Worm (Caenorhabditis elegans): ENCODE data around the gene clec-78.
A peak's percentile ranks its signal among the peaks of the same experiment; 100 is the strongest.

The clec-78 gene

DNA sequence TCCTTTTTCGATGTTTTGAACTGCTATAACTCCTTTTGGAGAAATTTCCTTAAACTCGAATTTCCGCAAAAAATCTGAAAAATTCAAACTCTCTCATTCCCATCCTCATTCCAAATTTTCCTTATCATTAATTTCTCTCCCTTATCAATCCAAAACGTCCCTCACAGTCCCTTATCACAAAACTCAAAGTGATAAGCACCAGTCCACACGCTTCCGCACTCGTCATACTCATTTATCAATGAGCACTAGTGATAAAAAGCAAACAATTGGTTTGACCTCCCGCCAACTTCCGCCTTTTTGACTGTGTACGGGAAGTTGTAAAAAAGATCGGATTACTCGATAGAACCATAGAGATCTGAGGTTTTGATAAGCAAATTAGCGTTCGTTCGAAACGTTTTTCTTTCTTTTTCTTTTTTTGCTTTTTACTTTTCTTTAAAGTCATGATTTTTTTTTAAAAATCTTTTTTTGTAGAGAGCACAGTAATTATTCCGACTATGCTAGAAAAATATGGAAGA, at the start of gene clec-78:
clec-78 (plus strand) TSS at position 465 of the 515 bp plus-strand sequence.
- TF ChIP-seq B0310.2 (tag; optimal IDR thresholded peaks at IDR 0.05) (peak; percentile 35), flt-1 (GFP tag; IDR thresholded peaks at IDR 0.05) (no peak)

DNA sequence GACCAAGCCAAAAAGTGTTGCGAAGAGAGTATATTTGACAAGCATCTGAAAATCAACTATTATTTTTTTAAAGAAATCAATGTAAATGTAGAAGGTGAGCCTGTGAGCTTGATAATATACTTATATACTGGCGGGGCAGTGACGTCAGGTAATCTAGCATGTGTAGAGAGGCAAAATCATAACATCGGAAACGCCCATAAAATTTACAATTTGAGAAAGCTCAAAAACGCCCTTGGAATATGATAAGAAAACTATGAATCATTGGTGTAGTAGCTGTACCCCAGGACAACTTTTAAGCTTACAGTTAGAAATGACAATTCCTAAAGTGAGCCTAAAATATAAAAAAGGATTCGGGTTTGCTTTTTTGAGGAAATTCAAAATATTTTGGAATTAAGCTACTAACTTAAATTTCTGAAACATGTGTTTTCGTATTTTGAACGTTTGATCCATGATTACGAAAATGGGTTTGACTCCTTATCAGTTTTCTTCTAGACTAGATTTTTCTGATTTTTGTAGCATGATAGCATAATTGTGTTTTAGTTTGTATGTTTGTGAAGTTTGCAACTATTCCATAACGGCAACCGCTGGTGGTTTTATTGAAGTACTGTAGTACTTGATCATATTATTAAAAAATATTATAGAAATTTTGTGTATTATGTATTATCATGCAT, 47.1 kb upstream of the clec-78 start, which contains the start of gene clec-174:
clec-174 (minus strand) TSS at position 51 of the 671 bp plus-strand sequence.
- TF ChIP-seq aly-1 (tag; optimal IDR thresholded peaks at IDR 0.05) (no peak), pes-1 (GFP tag; IDR thresholded peaks at IDR 0.05) (no peak), hmbx-1 (tag; optimal IDR thresholded peaks at IDR 0.05) (no peak), tbx-11 (GFP tag; IDR thresholded peaks at IDR 0.05) (no peak), ceh-36 (tag; optimal IDR thresholded peaks at IDR 0.05) (no peak), tbx-37 (GFP tag; conservative IDR thresholded peaks at IDR 0.05) (no peak), ceh-13 (GFP tag; optimal IDR thresholded peaks at IDR 0.05) (no peak), flt-1 (GFP tag; IDR thresholded peaks at IDR 0.05) (no peak), hmg-4 (GFP tag; optimal IDR thresholded peaks at IDR 0.05) (no peak), ets-7 (tag; optimal IDR thresholded peaks at IDR 0.05) (no peak), tra-4 (tag; optimal IDR thresholded peaks at IDR 0.05) (no peak), sea-1 (GFP tag; conservative IDR thresholded peaks at IDR 0.05) (no peak), B0310.2 (tag; optimal IDR thresholded peaks at IDR 0.05) (no peak), F13C5.2 (tag; optimal IDR thresholded peaks at IDR 0.05) (no peak)

DNA sequence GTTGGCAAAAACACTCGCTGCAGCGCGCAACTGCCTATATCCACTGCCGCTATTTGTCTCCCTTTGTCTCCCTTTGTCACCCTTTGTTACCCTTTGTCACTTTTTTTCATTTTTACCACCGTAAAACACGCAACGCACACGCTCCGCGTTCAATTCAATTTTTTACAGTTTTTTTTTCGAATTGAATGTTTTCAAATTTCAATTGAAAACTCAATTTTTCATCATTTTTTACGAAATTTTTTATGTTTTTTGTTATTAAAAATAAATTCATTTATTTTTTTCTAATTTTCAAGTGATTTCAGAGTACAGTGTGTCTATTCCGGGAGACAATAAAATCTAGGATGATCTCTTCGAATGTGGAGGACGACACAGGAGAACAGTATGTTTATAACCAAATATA, 45.9 kb upstream of the clec-78 start, which contains the start of gene Y46C8AL.11:
Y46C8AL.11 (plus strand) TSS at position 301 of the 400 bp plus-strand sequence.
- TF ChIP-seq tbx-37 (GFP tag; conservative IDR thresholded peaks at IDR 0.05) (no peak), ceh-36 (tag; optimal IDR thresholded peaks at IDR 0.05) (no peak), F13C5.2 (tag; optimal IDR thresholded peaks at IDR 0.05) (no peak), B0310.2 (tag; optimal IDR thresholded peaks at IDR 0.05) (no peak), hnd-1 (tag; optimal IDR thresholded peaks at IDR 0.05) (no peak), sea-1 (GFP tag; conservative IDR thresholded peaks at IDR 0.05) (no peak), hmg-4 (GFP tag; optimal IDR thresholded peaks at IDR 0.05) (no peak), tbx-11 (GFP tag; IDR thresholded peaks at IDR 0.05) (no peak), ama-1 (optimal IDR thresholded peaks at IDR 0.05) (no peak), scrt-1 (GFP tag; IDR thresholded peaks at IDR 0.05) (no peak), ets-7 (tag; optimal IDR thresholded peaks at IDR 0.05) (no peak), pes-1 (GFP tag; IDR thresholded peaks at IDR 0.05) (no peak)

DNA sequence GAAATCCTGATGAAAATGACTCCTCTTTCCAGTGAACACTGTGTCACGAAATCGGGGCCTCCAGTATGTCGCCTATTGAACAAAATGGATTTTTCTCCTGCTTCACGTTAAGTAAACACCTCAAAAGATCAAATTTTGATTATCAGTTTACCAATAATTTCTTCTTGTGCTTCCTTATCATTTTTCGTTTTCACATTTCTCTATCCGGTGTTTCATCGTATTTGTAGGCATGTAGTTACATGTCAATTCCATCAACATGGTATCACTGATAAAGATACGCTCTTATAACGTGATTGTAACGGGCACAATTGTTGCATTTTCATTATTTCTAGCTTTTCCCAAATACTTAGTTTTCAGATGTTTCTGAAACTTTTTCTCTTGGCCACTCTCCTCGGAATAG, 44.4 kb upstream of the clec-78 start, which contains the start of gene clec-72:
clec-72 (plus strand) TSS at position 358 of the 400 bp plus-strand sequence.
- no peak for TF ChIP-seq flt-1 (GFP tag; IDR thresholded peaks at IDR 0.05)
- no peak for TF ChIP-seq hnd-1 (tag; optimal IDR thresholded peaks at IDR 0.05)
- TF ChIP-seq ceh-36 (tag; optimal IDR thresholded peaks at IDR 0.05): no peak
- no peak for TF ChIP-seq ama-1 (optimal IDR thresholded peaks at IDR 0.05)
- TF ChIP-seq tbx-11 (GFP tag; IDR thresholded peaks at IDR 0.05): no peak
- TF ChIP-seq hmg-4 (GFP tag; optimal IDR thresholded peaks at IDR 0.05): no peak
- TF ChIP-seq tra-4 (tag; optimal IDR thresholded peaks at IDR 0.05): no peak
- TF ChIP-seq B0310.2 (tag; optimal IDR thresholded peaks at IDR 0.05): no peak
- TF ChIP-seq ceh-13 (GFP tag; optimal IDR thresholded peaks at IDR 0.05): no peak
- TF ChIP-seq sea-1 (GFP tag; conservative IDR thresholded peaks at IDR 0.05): no peak
- TF ChIP-seq pes-1 (GFP tag; IDR thresholded peaks at IDR 0.05): no peak
- no peak for TF ChIP-seq scrt-1 (GFP tag; IDR thresholded peaks at IDR 0.05)
- no peak for TF ChIP-seq F13C5.2 (tag; optimal IDR thresholded peaks at IDR 0.05)
- TF ChIP-seq tbx-37 (GFP tag; conservative IDR thresholded peaks at IDR 0.05): no peak

DNA sequence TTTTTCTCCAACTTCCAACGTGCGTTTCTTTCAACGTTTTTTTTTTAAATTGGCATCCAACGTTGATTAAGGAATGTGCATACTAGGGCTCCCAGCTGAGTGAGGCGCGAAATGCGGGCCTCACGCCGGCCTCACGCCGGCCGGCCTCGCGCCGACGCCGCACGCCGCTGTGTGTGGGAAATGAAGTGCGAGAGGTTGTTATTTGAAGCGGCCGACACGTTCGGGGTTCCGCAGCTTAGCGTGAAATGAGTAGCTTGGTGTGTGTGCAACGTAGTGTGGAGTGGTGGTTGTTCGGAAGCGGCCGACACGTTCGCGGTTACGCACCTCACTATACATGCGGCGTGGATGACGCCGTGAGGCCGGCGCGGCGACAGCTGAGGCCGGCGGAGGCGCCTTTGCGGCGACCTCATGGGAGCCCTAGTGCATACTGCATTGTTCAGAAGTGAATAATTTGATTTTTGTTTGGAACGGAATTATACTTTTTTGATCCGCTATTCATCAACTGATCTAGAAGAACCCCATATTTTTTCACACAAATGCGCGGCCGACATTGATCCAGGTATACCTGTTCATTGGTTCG, 41.4 kb upstream of the clec-78 start:
- TF ChIP-seq scrt-1 (GFP tag; IDR thresholded peaks at IDR 0.05): 0 out of 2 replicates have a peak, but pooled peaks have one; percentile 32

DNA sequence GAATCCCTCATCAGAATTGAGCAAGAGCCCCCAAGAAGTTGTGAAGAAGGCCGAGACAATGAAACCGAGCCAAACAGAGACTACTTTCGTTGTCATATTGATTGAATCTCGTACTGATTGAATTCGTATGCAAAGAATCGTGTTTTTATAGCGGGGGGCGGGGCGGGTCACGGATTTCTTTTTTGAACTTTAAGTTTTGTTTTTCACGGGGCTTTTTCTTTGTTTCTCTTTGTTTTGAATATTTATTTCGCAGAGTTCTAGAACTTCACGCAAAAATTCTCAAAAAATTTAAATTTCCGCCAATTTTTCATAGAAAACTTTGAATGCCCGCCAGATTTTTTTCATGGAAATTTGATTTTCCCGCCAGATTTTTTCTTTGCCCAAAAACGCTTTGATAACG, 32.8 kb upstream of the clec-78 start, which contains the start of gene clec-73:
clec-73 (minus strand) TSS at position 101 of the 400 bp plus-strand sequence.
- TF ChIP-seq F13C5.2 (tag; optimal IDR thresholded peaks at IDR 0.05): no peak
- no peak for TF ChIP-seq tbx-37 (GFP tag; conservative IDR thresholded peaks at IDR 0.05)
- TF ChIP-seq ceh-36 (tag; optimal IDR thresholded peaks at IDR 0.05): no peak
- no peak for TF ChIP-seq pes-1 (GFP tag; IDR thresholded peaks at IDR 0.05)
- no peak for TF ChIP-seq hmg-4 (GFP tag; optimal IDR thresholded peaks at IDR 0.05)
- TF ChIP-seq B0310.2 (tag; optimal IDR thresholded peaks at IDR 0.05): no peak
- no peak for TF ChIP-seq ets-7 (tag; optimal IDR thresholded peaks at IDR 0.05)
- TF ChIP-seq ama-1 (optimal IDR thresholded peaks at IDR 0.05): no peak
- TF ChIP-seq tbx-11 (GFP tag; IDR thresholded peaks at IDR 0.05): no peak
- TF ChIP-seq sea-1 (GFP tag; conservative IDR thresholded peaks at IDR 0.05): no peak
- no peak for TF ChIP-seq scrt-1 (GFP tag; IDR thresholded peaks at IDR 0.05)
- no peak for TF ChIP-seq hmbx-1 (tag; optimal IDR thresholded peaks at IDR 0.05)
- TF ChIP-seq tra-4 (tag; optimal IDR thresholded peaks at IDR 0.05): no peak
- TF ChIP-seq ceh-13 (GFP tag; optimal IDR thresholded peaks at IDR 0.05): no peak
- TF ChIP-seq hnd-1 (tag; optimal IDR thresholded peaks at IDR 0.05): no peak
- no peak for TF ChIP-seq flt-1 (GFP tag; IDR thresholded peaks at IDR 0.05)
- TF ChIP-seq aly-1 (tag; optimal IDR thresholded peaks at IDR 0.05): no peak

DNA sequence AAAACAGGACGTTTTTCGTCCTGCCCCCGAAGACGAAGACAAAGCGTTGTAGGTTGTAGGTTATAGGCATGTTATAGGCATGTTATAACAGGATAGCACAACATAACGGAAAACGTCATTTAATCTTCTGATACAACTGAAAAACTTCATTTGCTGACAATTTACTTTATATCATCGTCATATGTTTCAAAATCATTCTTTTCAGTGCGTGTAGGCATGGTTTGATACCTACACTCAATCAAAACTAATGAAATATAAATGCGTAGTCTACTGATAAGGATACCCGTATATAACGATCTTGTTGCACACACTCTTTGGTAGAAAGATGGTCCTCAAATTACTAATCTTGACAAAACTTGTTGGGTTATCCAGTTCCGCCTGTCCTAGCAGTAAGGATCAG, 32.2 kb upstream of the clec-78 start, which contains the start of gene clec-74:
clec-74 (plus strand) TSS at position 301 of the 400 bp plus-strand sequence.
- TF ChIP-seq tra-4 (tag; optimal IDR thresholded peaks at IDR 0.05) (no peak), F13C5.2 (tag; optimal IDR thresholded peaks at IDR 0.05) (no peak), hmg-4 (GFP tag; optimal IDR thresholded peaks at IDR 0.05) (no peak), ceh-36 (tag; optimal IDR thresholded peaks at IDR 0.05) (no peak), scrt-1 (GFP tag; IDR thresholded peaks at IDR 0.05) (no peak)
